Fruit fly (Drosophila melanogaster) whole organism, embryonic: ENCODE data around the gene CG31922.
A peak's percentile ranks its signal among the peaks of the same experiment; 100 is the strongest.

Source experiments
- Antp ChIP-seq: fragments of 200-800 bp; sonication (Bioruptor generic); optimal IDR thresholded peaks from 3 replicates; lab custom pipeline; 2016; ENCODE audit warnings: missing biosample characterization, missing genetic modification characterization
- Blimp-1 ChIP-seq: fragments of 200-800 bp; sonication (Bioruptor generic); optimal IDR thresholded peaks from 3 replicates; lab custom pipeline; 2018; ENCODE audit warnings: missing biosample characterization, missing genetic modification characterization, mild to moderate bottlenecking, moderate library complexity, missing genetic modification reagents
- Bteb2 ChIP-seq: fragments of 200-800 bp; sonication (Bioruptor generic); optimal IDR thresholded peaks from 2 replicates; lab custom pipeline; 2016; ENCODE audit warnings: missing biosample characterization, missing genetic modification characterization
- C15 ChIP-seq: fragments of 200-800 bp; sonication (Bioruptor generic); IDR thresholded peaks from 3 replicates; pipeline ENCODE4 v1.3.6; 2022; ENCODE audit warnings: missing biosample characterization, missing genetic modification characterization
- CG1024 ChIP-seq: fragments of 200-800 bp; sonication (Bioruptor generic); IDR thresholded peaks from 2 replicates; pipeline ENCODE4 v1.3.6; 2022; ENCODE audit warnings: missing biosample characterization, missing genetic modification characterization
- CG11093 ChIP-seq: fragments of 200-800 bp; sonication (Bioruptor generic); IDR thresholded peaks from 3 replicates; pipeline ENCODE4 v1.3.6; 2022; ENCODE audit warnings: missing biosample characterization, missing genetic modification characterization
- CG11247 ChIP-seq: fragments of 200-800 bp; sonication (Bioruptor generic); IDR thresholded peaks from 2 replicates; pipeline ENCODE4 v1.3.6; 2022; ENCODE audit warnings: missing biosample characterization, missing genetic modification characterization
- CG12659 ChIP-seq: fragments of 200-800 bp; sonication (Bioruptor generic); optimal IDR thresholded peaks from 3 replicates; lab custom pipeline; 2017; ENCODE audit warnings: mild to moderate bottlenecking, missing biosample characterization, missing genetic modification reagents, missing genetic modification characterization
- CG18262 ChIP-seq: fragments of 200-800 bp; optimal IDR thresholded peaks from 3 replicates; lab custom pipeline; 2019; ENCODE audit warnings: missing biosample characterization, mild to moderate bottlenecking, missing genetic modification characterization, moderate library complexity
- CG2116 ChIP-seq: fragments of 200-800 bp; sonication (Bioruptor generic); optimal IDR thresholded peaks from 3 replicates; lab custom pipeline; 2018; ENCODE audit warnings: missing biosample characterization, mild to moderate bottlenecking, missing genetic modification characterization
- CG3281 ChIP-seq: fragments of 200-800 bp; sonication (Bioruptor generic); optimal IDR thresholded peaks from 3 replicates; lab custom pipeline; 2017; ENCODE audit warnings: missing biosample characterization, mild to moderate bottlenecking, missing genetic modification characterization
- CG3407 ChIP-seq: fragments of 200-800 bp; sonication (Bioruptor generic); optimal IDR thresholded peaks from 2 replicates; lab custom pipeline; 2018; ENCODE audit warnings: missing biosample characterization, mild to moderate bottlenecking, missing genetic modification characterization
- CG3838 ChIP-seq: fragments of 200-800 bp; sonication (Bioruptor generic); optimal IDR thresholded peaks from 3 replicates; lab custom pipeline; 2016; ENCODE audit warnings: missing biosample characterization, missing genetic modification characterization
- CG6272 ChIP-seq: fragments of 200-800 bp; sonication (Bioruptor generic); IDR thresholded peaks from 2 replicates; pipeline ENCODE4 v1.3.6; 2022; ENCODE audit warnings: missing biosample characterization, missing genetic modification characterization
- CG6654 ChIP-seq: fragments of 200-800 bp; sonication (Bioruptor generic); optimal IDR thresholded peaks from 2 replicates; lab custom pipeline; 2017; ENCODE audit warnings: missing biosample characterization, mild to moderate bottlenecking, missing genetic modification characterization
- CG7372 ChIP-seq: fragments of 200-800 bp; sonication (Bioruptor generic); IDR thresholded peaks from 2 replicates; pipeline ENCODE4 v1.3.6; 2022; ENCODE audit warnings: missing biosample characterization, missing genetic modification characterization
- CG8089 ChIP-seq: fragments of 200-800 bp; sonication (Bioruptor generic); optimal IDR thresholded peaks from 3 replicates; lab custom pipeline; 2016; ENCODE audit warnings: missing biosample characterization, missing genetic modification characterization
- CG8281 ChIP-seq: fragments of 200-800 bp; sonication (Bioruptor generic); optimal IDR thresholded peaks from 2 replicates; lab custom pipeline; 2018; ENCODE audit warnings: missing biosample characterization, mild to moderate bottlenecking, missing genetic modification characterization, moderate library complexity
- CG8478 ChIP-seq: fragments of >200 bp; optimal IDR thresholded peaks from 2 replicates; lab custom pipeline; 2018
- CG9727 ChIP-seq: fragments of 200-800 bp; sonication (Bioruptor generic); optimal IDR thresholded peaks from 3 replicates; lab custom pipeline; 2017; ENCODE audit warnings: missing biosample characterization, mild to moderate bottlenecking, missing genetic modification characterization
- CG9817 ChIP-seq: fragments of 200-800 bp; sonication (Bioruptor generic); optimal IDR thresholded peaks from 2 replicates; lab custom pipeline; 2018; ENCODE audit warnings: missing biosample characterization, mild to moderate bottlenecking, missing genetic modification characterization, moderate library complexity
- Fer3 ChIP-seq: fragments of 200-800 bp; sonication (Bioruptor generic); optimal IDR thresholded peaks from 2 replicates; lab custom pipeline; 2018; ENCODE audit warnings: missing biosample characterization, mild to moderate bottlenecking, missing genetic modification characterization, moderate library complexity
- GATAe ChIP-seq: fragments of 200-800 bp; sonication (Bioruptor generic); conservative IDR thresholded peaks from 2 replicates; pipeline ENCODE4 v1.3.6; 2022; ENCODE audit warnings: missing biosample characterization, missing genetic modification characterization
- Hey ChIP-seq: fragments of 200-800 bp; sonication (Bioruptor generic); optimal IDR thresholded peaks from 3 replicates; lab custom pipeline; 2018; ENCODE audit warnings: missing biosample characterization, mild to moderate bottlenecking, missing genetic modification characterization
- Hmr ChIP-seq: fragments of 200-800 bp; sonication (Bioruptor generic); optimal IDR thresholded peaks from 3 replicates; lab custom pipeline; 2017; ENCODE audit warnings: mild to moderate bottlenecking, missing biosample characterization, missing genetic modification reagents, missing genetic modification characterization
- NC2α ChIP-seq: fragments of 200-800 bp; sonication (Bioruptor generic); optimal IDR thresholded peaks from 2 replicates; lab custom pipeline; 2016; ENCODE audit warnings: missing biosample characterization, missing genetic modification characterization
- Nf-YC ChIP-seq: fragments of 200-800 bp; optimal IDR thresholded peaks from 3 replicates; lab custom pipeline; 2019; ENCODE audit warnings: missing biosample characterization, mild to moderate bottlenecking, missing genetic modification characterization, moderate library complexity
- Opbp ChIP-seq: fragments of 200-800 bp; sonication (Bioruptor generic); IDR thresholded peaks from 3 replicates; pipeline ENCODE4 v1.3.6; 2022; ENCODE audit warnings: missing biosample characterization, missing genetic modification characterization; ENCODE audit not compliant: partially characterized antibody
- Spps ChIP-seq: fragments of 200-800 bp; sonication (Bioruptor generic); optimal IDR thresholded peaks from 2 replicates; lab custom pipeline; 2018; ENCODE audit warnings: missing biosample characterization, mild to moderate bottlenecking, missing genetic modification characterization
- Taf1 ChIP-seq: fragments of 200-800 bp; sonication (Bioruptor generic); IDR thresholded peaks from 2 replicates; pipeline ENCODE4 v1.3.6; 2022; ENCODE audit warnings: missing biosample characterization, missing genetic modification characterization
- abd-A ChIP-seq: fragments of 200-800 bp; sonication (Bioruptor generic); optimal IDR thresholded peaks from 3 replicates; lab custom pipeline; 2019; ENCODE audit warnings: missing biosample characterization, mild to moderate bottlenecking, missing genetic modification characterization, moderate library complexity
- bigmax ChIP-seq: fragments of 200-800 bp; sonication (Bioruptor generic); optimal IDR thresholded peaks from 2 replicates; lab custom pipeline; 2018; ENCODE audit warnings: missing biosample characterization, mild to moderate bottlenecking, missing genetic modification characterization
- bowl ChIP-seq: fragments of 200-800 bp; sonication (Bioruptor generic); IDR thresholded peaks from 2 replicates; pipeline ENCODE4 v1.3.6; 2022; ENCODE audit warnings: missing biosample characterization, missing genetic modification characterization
- br ChIP-seq: fragments of >200 bp; optimal IDR thresholded peaks from 2 replicates; lab custom pipeline; 2017
- da ChIP-seq: fragments of 200-800 bp; sonication (Bioruptor generic); optimal IDR thresholded peaks from 2 replicates; lab custom pipeline; 2016; ENCODE audit warnings: missing biosample characterization, missing genetic modification characterization
- dimm ChIP-seq: fragments of 200-800 bp; sonication (Bioruptor generic); IDR thresholded peaks from 2 replicates; pipeline ENCODE4 v1.3.6; 2022; ENCODE audit warnings: missing biosample characterization, missing genetic modification characterization
- eve ChIP-seq, 2 experiments: fragments of >200 bp; optimal IDR thresholded peaks; 2 replicates each; lab custom pipeline; 2017; ENCODE audit warnings: missing biosample characterization in 2 of 2, missing genetic modification characterization in 2 of 2
- fd3F ChIP-seq: fragments of 200-800 bp; sonication (Bioruptor generic); optimal IDR thresholded peaks from 2 replicates; lab custom pipeline; 2018; ENCODE audit warnings: missing biosample characterization, mild to moderate bottlenecking, missing genetic modification characterization, moderate library complexity
- gfzf ChIP-seq: fragments of 200-800 bp; sonication (Bioruptor generic); optimal IDR thresholded peaks from 2 replicates; lab custom pipeline; 2016; ENCODE audit warnings: missing biosample characterization, mild to moderate bottlenecking, missing genetic modification characterization, moderate library complexity
- grn ChIP-seq: fragments of 200-800 bp; sonication (Bioruptor generic); optimal IDR thresholded peaks from 3 replicates; lab custom pipeline; 2017; ENCODE audit warnings: missing biosample characterization, missing genetic modification characterization
- inv ChIP-seq: fragments of 200-800 bp; sonication (Bioruptor generic); IDR thresholded peaks from 2 replicates; pipeline ENCODE4 v1.3.6; 2022; ENCODE audit warnings: missing biosample characterization, missing genetic modification characterization; ENCODE audit not compliant: partially characterized antibody
- jumu ChIP-seq: fragments of 200-800 bp; sonication (Bioruptor generic); optimal IDR thresholded peaks from 3 replicates; lab custom pipeline; 2016; ENCODE audit warnings: missing biosample characterization, missing genetic modification characterization
- nmo ChIP-seq: fragments of 200-800 bp; sonication (Bioruptor generic); optimal IDR thresholded peaks from 2 replicates; lab custom pipeline; 2018; ENCODE audit warnings: missing biosample characterization, mild to moderate bottlenecking, missing genetic modification characterization, moderate library complexity
- onecut ChIP-seq: fragments of 200-800 bp; sonication (Bioruptor generic); IDR thresholded peaks from 2 replicates; pipeline ENCODE4 v1.3.6; 2022; ENCODE audit warnings: missing biosample characterization, missing genetic modification characterization
- otp ChIP-seq: fragments of 200-800 bp; sonication (Bioruptor generic); IDR thresholded peaks from 3 replicates; pipeline ENCODE4, ENCODE4 v1.3.6; 2022; ENCODE audit warnings: missing biosample characterization, missing genetic modification characterization
- phol ChIP-seq: fragments of 200-800 bp; sonication (Bioruptor generic); optimal IDR thresholded peaks from 3 replicates; lab custom pipeline; 2018; ENCODE audit warnings: missing biosample characterization, mild to moderate bottlenecking, missing genetic modification characterization, moderate library complexity
- row ChIP-seq: fragments of 200-800 bp; sonication (Bioruptor generic); IDR thresholded peaks from 3 replicates; pipeline ENCODE4 v1.3.6; 2022; ENCODE audit warnings: missing biosample characterization, missing genetic modification characterization
- shn ChIP-seq: fragments of 200-800 bp; sonication (Bioruptor generic); optimal IDR thresholded peaks from 3 replicates; lab custom pipeline; 2016; ENCODE audit warnings: missing biosample characterization, missing genetic modification characterization
- slou ChIP-seq: fragments of 200-800 bp; sonication (Bioruptor generic); optimal IDR thresholded peaks from 3 replicates; lab custom pipeline; 2016; ENCODE audit warnings: missing biosample characterization, missing genetic modification characterization
- tll ChIP-seq, 2 experiments: fragments of 200-800 bp in 1 of 2; fragments of >200 bp in 1 of 2; sonication (Bioruptor generic) in 1 of 2; optimal IDR thresholded peaks; 2 replicates each; lab custom pipeline; 2017 to 2019; ENCODE audit warnings: missing biosample characterization in 2 of 2, missing genetic modification characterization in 2 of 2, mild to moderate bottlenecking in 1 of 2, moderate library complexity in 1 of 2
- vvl ChIP-seq: fragments of 200-800 bp; sonication (Bioruptor generic); IDR thresholded peaks from 2 replicates; pipeline ENCODE4 v1.3.6; 2022; ENCODE audit warnings: missing biosample characterization, missing genetic modification characterization
- wdn ChIP-seq: fragments of 200-800 bp; sonication (Bioruptor generic); IDR thresholded peaks from 2 replicates; pipeline ENCODE4 v1.3.6; 2022; ENCODE audit warnings: missing biosample characterization, missing genetic modification characterization

The CG31922 gene

DNA sequence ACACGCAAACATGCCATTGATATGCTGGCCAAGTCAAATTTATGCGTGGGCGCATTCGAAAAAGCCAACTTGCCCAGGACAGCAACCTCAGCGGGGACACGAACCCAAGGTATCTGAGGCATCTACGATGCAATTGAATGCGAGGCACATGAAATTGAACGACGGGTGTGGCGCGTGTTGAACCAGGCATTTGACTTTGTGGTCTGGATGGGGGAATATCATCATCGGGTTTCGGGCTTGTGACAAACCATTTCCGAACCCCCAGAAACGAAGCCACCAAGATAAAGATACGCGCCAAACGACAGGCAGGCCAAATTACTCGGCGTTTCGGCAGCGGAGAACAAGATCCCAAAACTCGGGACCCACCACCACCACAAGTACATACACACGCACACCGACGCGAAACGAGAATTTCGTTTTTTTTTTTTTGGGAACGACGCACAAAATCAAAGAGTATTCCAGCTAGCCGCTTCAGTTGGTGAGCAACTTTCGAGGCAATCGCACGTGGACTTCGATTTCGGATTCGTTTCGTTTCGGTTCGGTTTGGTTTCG is 27.2 kb upstream of the CG31922 start, which contains the start of gene MFS3 (continued):
- peak in 1 of 2 experiments; percentile 33 for TF ChIP-seq tll (GFP tag; optimal IDR thresholded peaks at IDR 0.05; lab: Kevin White, UChicago)
- no peak for TF ChIP-seq CG3407 (GFP tag; lab: Kevin White, UChicago)
- no peak for TF ChIP-seq CG7372 (GFP tag; lab: Robert Waterston, UW)
- no peak for TF ChIP-seq CG11247
- peak; percentile 13; the same call in 1 of the 3 replicates for TF ChIP-seq Opbp
- TF ChIP-seq vvl (GFP tag; lab: Robert Waterston, UW) = peak; percentile 61; the same call in 1 of the 2 replicates
- no peak for TF ChIP-seq CG11093 (GFP tag; lab: Robert Waterston, UW)
- TF ChIP-seq Blimp-1 (GFP tag; lab: Kevin White, UChicago) = no peak
- TF ChIP-seq CG12659 = peak; percentile 33
- no peak for TF ChIP-seq slou (GFP tag; lab: Kevin White, UChicago)
- TF ChIP-seq bowl (GFP tag; lab: Robert Waterston, UW) = no peak
- TF ChIP-seq Hmr (GFP tag; lab: Kevin White, UChicago) = peak; percentile 74
- no peak for TF ChIP-seq CG8281
- peak; percentile 96 for TF ChIP-seq abd-A (tag; lab: Kevin White, UChicago)
- peak; percentile 33 for TF ChIP-seq CG2116
- TF ChIP-seq onecut (GFP tag; lab: Robert Waterston, UW) = peak; percentile 44
- no peak for TF ChIP-seq GATAe (GFP tag; lab: Robert Waterston, UW)
- no peak for TF ChIP-seq phol (tag; lab: Kevin White, UChicago)
- TF ChIP-seq NC2α (GFP tag; lab: Kevin White, UChicago) = no peak
- TF ChIP-seq jumu (GFP tag; lab: Kevin White, UChicago) = no peak
- TF ChIP-seq CG8478 = no peak
- no peak for TF ChIP-seq otp (GFP tag; lab: Robert Waterston, UW)
- no peak for TF ChIP-seq br
- TF ChIP-seq dimm = no peak
- no peak for TF ChIP-seq CG8089 (GFP tag; lab: Kevin White, UChicago)
- TF ChIP-seq CG6272 (GFP tag; lab: Robert Waterston, UW) = peak; percentile 6; the same call in 1 of the 2 replicates
- TF ChIP-seq Spps (tag; lab: Kevin White, UChicago) = no peak
- no peak for TF ChIP-seq CG1024
- TF ChIP-seq wdn = no peak
- TF ChIP-seq grn (GFP tag; lab: Kevin White, UChicago) = peak; percentile 58
- TF ChIP-seq Bteb2 (GFP tag; lab: Kevin White, UChicago) = no peak
- no peak for TF ChIP-seq CG6654 (GFP tag; lab: Kevin White, UChicago)
- TF ChIP-seq fd3F (GFP tag; lab: Kevin White, UChicago) = no peak
- no peak for TF ChIP-seq Taf1 (GFP tag; lab: Robert Waterston, UW)
- TF ChIP-seq CG9727 (GFP tag; lab: Kevin White, UChicago) = no peak
- no peak for TF ChIP-seq CG18262 (tag; lab: Kevin White, UChicago)
- TF ChIP-seq nmo (GFP tag; lab: Kevin White, UChicago) = peak; percentile 7
- 0 out of 3 replicates have a peak, but pooled peaks have one; percentile 4 for TF ChIP-seq C15 (GFP tag; lab: Robert Waterston, UW)
- TF ChIP-seq Fer3 (tag; lab: Kevin White, UChicago) = no peak
- TF ChIP-seq CG9817 (tag; lab: Kevin White, UChicago) = no peak
- no peak for TF ChIP-seq CG3838 (GFP tag; lab: Kevin White, UChicago)
- no peak for TF ChIP-seq eve (GFP tag; optimal IDR thresholded peaks at IDR 0.05; lab: Kevin White, UChicago)
- TF ChIP-seq Nf-YC (tag; lab: Kevin White, UChicago) = peak; percentile 7
- no peak for TF ChIP-seq shn (GFP tag; lab: Kevin White, UChicago)
- no peak for TF ChIP-seq CG3281 (GFP tag; lab: Kevin White, UChicago)
- TF ChIP-seq row (GFP tag; lab: Robert Waterston, UW) = peak; percentile 19; the same call in 1 of the 3 replicates
- peak; percentile 56 for TF ChIP-seq gfzf (GFP tag; lab: Kevin White, UChicago)
- no peak for TF ChIP-seq da (GFP tag; lab: Kevin White, UChicago)
- no peak for TF ChIP-seq inv (GFP tag; lab: Robert Waterston, UW)
- no peak for TF ChIP-seq bigmax (GFP tag; lab: Kevin White, UChicago)
- TF ChIP-seq Hey (tag; lab: Kevin White, UChicago) = peak; percentile 13
- TF ChIP-seq Antp (GFP tag; lab: Kevin White, UChicago) = no peak
